Worm (Caenorhabditis elegans): Measurements from ENCODE around the gene col-87.

- TF ChIP-seq T22C8.4 (GFP tag; IDR thresholded peaks at IDR 0.05) (no peak), ztf-29 (GFP tag; IDR thresholded peaks at IDR 0.05) (no peak), klf-2 (GFP tag; conservative IDR thresholded peaks at IDR 0.05) (no peak), flt-1 (GFP tag; IDR thresholded peaks at IDR 0.05) (no peak), ztf-23 (GFP tag; IDR thresholded peaks at IDR 0.05) (no peak)
These were observed 32.4 kb upstream of the col-87 start, which contains the start of gene K09E4.3 for ce11 chrII:14126841-14127240.
